Fruit fly (Drosophila melanogaster): Measurements from ENCODE around the gene Hmt4-20.

Hmt4-20 gene

dm6 chrX:629239-629821 is 26.5 kb downstream of the Hmt4-20 start, which contains the start of the genes RpL36 and Mybbp1A (continued):
- TF ChIP-seq Myc (optimal IDR thresholded peaks at IDR 0.05) (peak; percentile 30), pan (optimal IDR thresholded peaks at IDR 0.05) (no peak), rgr (GFP tag; optimal IDR thresholded peaks at IDR 0.05) (peak; percentile 82)

dm6 chrX:625157-625627 is 30.6 kb downstream of the Hmt4-20 start, which contains the start of the genes CG13364 and Hinfp:
TSS of gene CG13364 (minus strand) at chrX:625203.
TSS of gene Hinfp (plus strand) at chrX:625542.
- TF ChIP-seq dsf (GFP tag; optimal IDR thresholded peaks at IDR 0.05; ENCODE audit: borderline replicate concordance) (no peak), Sp1 (GFP tag; optimal IDR thresholded peaks at IDR 0.05) (peak; percentile 13)

- TF ChIP-seq Abd-B (GFP tag; optimal IDR thresholded peaks at IDR 0.05), result no peak
Measured at dm6 chrX:623357-623756, 32.5 kb downstream of the Hmt4-20 start, which contains the start of gene CG13369. TSS of gene CG13369 (plus strand) at chrX:623468.

dm6 chrX:621132-621555 is 34.7 kb downstream of the Hmt4-20 start, which contains the start of the genes CG13365 and Vsp37A:
TSS of gene CG13365 (minus strand) at chrX:621215.
TSS of gene Vsp37A (plus strand) at chrX:621530.
- peak; percentile 15 for TF ChIP-seq psq (GFP tag; optimal IDR thresholded peaks at IDR 0.05)
- TF ChIP-seq HLH106 (tag; optimal IDR thresholded peaks at IDR 0.05), result peak; percentile 60
- TF ChIP-seq dmrt93B (GFP tag; optimal IDR thresholded peaks at IDR 0.05), result no peak
- peak; percentile 43 for TF ChIP-seq fru (GFP tag; optimal IDR thresholded peaks at IDR 0.05)
- no peak for TF ChIP-seq sage (GFP tag; optimal IDR thresholded peaks at IDR 0.05)
- TF ChIP-seq CG9705 (GFP tag; optimal IDR thresholded peaks at IDR 0.05), result peak; percentile 46
- peak; percentile 68 for TF ChIP-seq GATAd (GFP tag; optimal IDR thresholded peaks at IDR 0.05)
- no peak for TF ChIP-seq rgr (GFP tag; optimal IDR thresholded peaks at IDR 0.05)
- TF ChIP-seq ey (GFP tag; optimal IDR thresholded peaks at IDR 0.05), result peak; percentile 41
- no peak for TF ChIP-seq brk (GFP tag; optimal IDR thresholded peaks at IDR 0.05)
- no peak for TF ChIP-seq tai (GFP tag; optimal IDR thresholded peaks at IDR 0.05)
- TF ChIP-seq usp (GFP tag; optimal IDR thresholded peaks at IDR 0.05), result no peak
- no peak for TF ChIP-seq Abd-B (GFP tag; optimal IDR thresholded peaks at IDR 0.05)
- TF ChIP-seq Sp1 (GFP tag; optimal IDR thresholded peaks at IDR 0.05), result peak; percentile 58
- TF ChIP-seq OdsH (GFP tag; optimal IDR thresholded peaks at IDR 0.05), result no peak
- TF ChIP-seq br (GFP tag; optimal IDR thresholded peaks at IDR 0.05), result peak; percentile 42
- TF ChIP-seq foxo (GFP tag; optimal IDR thresholded peaks at IDR 0.05), result peak in 1 of 2 experiments; percentile 42
- TF ChIP-seq woc (GFP tag; optimal IDR thresholded peaks at IDR 0.05), result peak; percentile 84
- peak; percentile 98 for TF ChIP-seq Myc (optimal IDR thresholded peaks at IDR 0.05)
- TF ChIP-seq dsf (GFP tag; optimal IDR thresholded peaks at IDR 0.05; ENCODE audit: borderline replicate concordance), result peak; percentile 3
- peak; percentile 62 for TF ChIP-seq Jra (GFP tag; optimal IDR thresholded peaks at IDR 0.05)
- peak; percentile 33 for TF ChIP-seq sv (GFP tag; optimal IDR thresholded peaks at IDR 0.05)
- no peak for TF ChIP-seq Rel (GFP tag; optimal IDR thresholded peaks at IDR 0.05)
- peak; percentile 5 for TF ChIP-seq Rel (tag; optimal IDR thresholded peaks at IDR 0.05)
- no peak for TF ChIP-seq N (GFP tag; optimal IDR thresholded peaks at IDR 0.05)
- TF ChIP-seq h (GFP tag; optimal IDR thresholded peaks at IDR 0.05), result peak; percentile 51
- TF ChIP-seq Hr83 (GFP tag; optimal IDR thresholded peaks at IDR 0.05; ENCODE audit: poor library complexity, severe bottlenecking), result peak; percentile 26
- TF ChIP-seq Vsx2 (GFP tag; optimal IDR thresholded peaks at IDR 0.05; ENCODE audit: partially characterized antibody), result no peak
- TF ChIP-seq Mio (GFP tag; optimal IDR thresholded peaks at IDR 0.05), result no peak

dm6 chrX:620102-620430 is 35.8 kb downstream of the Hmt4-20 start, which contains the start of gene spdi:
TSS of gene spdi (minus strand) at chrX:620195.
- TF ChIP-seq dl (GFP tag; optimal IDR thresholded peaks at IDR 0.05; ENCODE audit: insufficient read depth in 1 of 2, partially characterized antibody in 2 of 2), result no peak
- TF ChIP-seq h (GFP tag; optimal IDR thresholded peaks at IDR 0.05), result no peak
- TF ChIP-seq CG32264 (GFP tag; optimal IDR thresholded peaks at IDR 0.05), result no peak
- no peak for TF ChIP-seq Hr78 (GFP tag; optimal IDR thresholded peaks at IDR 0.05)
- TF ChIP-seq jim (GFP tag; optimal IDR thresholded peaks at IDR 0.05), result no peak
- no peak for TF ChIP-seq CrebA (GFP tag; optimal IDR thresholded peaks at IDR 0.05; ENCODE audit: borderline replicate concordance)
- no peak for TF ChIP-seq Abd-B (GFP tag; optimal IDR thresholded peaks at IDR 0.05)
- TF ChIP-seq Sp1 (GFP tag; optimal IDR thresholded peaks at IDR 0.05), result no peak
- TF ChIP-seq Myc (optimal IDR thresholded peaks at IDR 0.05), result peak; percentile 7
- no peak for TF ChIP-seq woc (GFP tag; optimal IDR thresholded peaks at IDR 0.05)
- TF ChIP-seq Mio (GFP tag; optimal IDR thresholded peaks at IDR 0.05), result no peak
- no peak for TF ChIP-seq fru (GFP tag; optimal IDR thresholded peaks at IDR 0.05)
- TF ChIP-seq Jra (GFP tag; optimal IDR thresholded peaks at IDR 0.05), result no peak
- TF ChIP-seq OdsH (GFP tag; optimal IDR thresholded peaks at IDR 0.05), result no peak
- no peak for TF ChIP-seq foxo (GFP tag; optimal IDR thresholded peaks at IDR 0.05)
- TF ChIP-seq Rel (GFP tag; optimal IDR thresholded peaks at IDR 0.05), result no peak
- peak; percentile 23 for TF ChIP-seq Rel (tag; optimal IDR thresholded peaks at IDR 0.05)
- no peak for TF ChIP-seq brk (GFP tag; optimal IDR thresholded peaks at IDR 0.05)

All from whole organism, wandering third instar larva.